Worm (Caenorhabditis elegans): Measurements from ENCODE around the gene C15H9.3.

DNA sequence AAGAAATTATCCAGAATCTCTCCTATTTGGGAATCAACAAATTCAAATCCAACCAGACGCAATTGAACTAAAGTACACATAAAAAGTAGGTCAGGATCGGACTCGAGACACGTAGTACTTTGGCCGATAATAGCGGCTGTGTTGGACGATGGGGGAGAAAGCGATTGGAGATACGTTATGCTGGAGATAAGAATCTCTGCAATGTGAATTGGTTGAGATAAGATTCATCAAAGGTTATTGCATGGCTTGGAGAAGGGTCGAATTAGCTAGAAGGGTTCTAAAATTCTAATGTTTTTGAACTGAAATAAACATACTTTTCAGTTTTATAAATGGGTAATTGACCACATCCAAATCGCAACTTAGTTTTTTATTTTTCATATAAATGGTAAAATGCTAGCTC lies 23.1 kb upstream of the C15H9.3 start:
- no peak for TF ChIP-seq fkh-10 (GFP tag; optimal IDR thresholded peaks at IDR 0.05)
- TF ChIP-seq egl-27 (tag; optimal IDR thresholded peaks at IDR 0.05), result no peak
- TF ChIP-seq ceh-90 (tag; optimal IDR thresholded peaks at IDR 0.05), result no peak
- TF ChIP-seq blmp-1 (tag; optimal IDR thresholded peaks at IDR 0.05), result peak; percentile 72
- TF ChIP-seq swsn-7 (tag; optimal IDR thresholded peaks at IDR 0.05), result no peak
- no peak for TF ChIP-seq nhr-76 (tag; optimal IDR thresholded peaks at IDR 0.05)
- TF ChIP-seq nhr-19 (GFP tag; conservative IDR thresholded peaks at IDR 0.05), result no peak
- no peak for TF ChIP-seq zag-1 (tag; optimal IDR thresholded peaks at IDR 0.05)
- no peak for TF ChIP-seq lir-3 (tag; optimal IDR thresholded peaks at IDR 0.05; ENCODE audit: poor library complexity)
- no peak for TF ChIP-seq mef-2 (tag; optimal IDR thresholded peaks at IDR 0.05)
- TF ChIP-seq ztf-11 (tag; optimal IDR thresholded peaks at IDR 0.05), result no peak
- TF ChIP-seq unc-62 (GFP tag; optimal IDR thresholded peaks at IDR 0.05), result no peak
- TF ChIP-seq snu-23 (GFP tag; optimal IDR thresholded peaks at IDR 0.05), result no peak
